Fruit fly (Drosophila melanogaster): Measurements from ENCODE around the gene Rala.

Gene Rala

dm6 chrX:3686469-3687410 lies 32.7 kb downstream of the Rala start (continued):
- no peak for TF ChIP-seq CG2120 (GFP tag; optimal IDR thresholded peaks at IDR 0.05)
- no peak for TF ChIP-seq D19B (GFP tag; optimal IDR thresholded peaks at IDR 0.05)
- no peak for TF ChIP-seq Dfd (GFP tag; optimal IDR thresholded peaks at IDR 0.05)
- peak; percentile 79 for TF ChIP-seq corto (GFP tag; optimal IDR thresholded peaks at IDR 0.05)
- TF ChIP-seq CG31388 (GFP tag; optimal IDR thresholded peaks at IDR 0.05) = no peak
- TF ChIP-seq CG7556 (GFP tag; optimal IDR thresholded peaks at IDR 0.05) = peak; percentile 51
- TF ChIP-seq bcd (GFP tag; optimal IDR thresholded peaks at IDR 0.05) = peak; percentile 64
- peak; percentile 74 for TF ChIP-seq HLH3B (GFP tag; IDR thresholded peaks at IDR 0.05)
- 0 out of 3 replicates have a peak, but pooled peaks have one; percentile 15 for TF ChIP-seq B-H1 (GFP tag; IDR thresholded peaks at IDR 0.05)
- peak; percentile 57 for TF ChIP-seq fd64A (GFP tag; optimal IDR thresholded peaks at IDR 0.05)
- TF ChIP-seq phol (tag; optimal IDR thresholded peaks at IDR 0.05) = peak; percentile 77
- TF ChIP-seq gsb (GFP tag; IDR thresholded peaks at IDR 0.05) = 0 out of 2 replicates have a peak, but pooled peaks have one; percentile 9
- no peak for TF ChIP-seq CG14965 (GFP tag; optimal IDR thresholded peaks at IDR 0.05; ENCODE audit: borderline replicate concordance)
- TF ChIP-seq CG13775 (GFP tag; optimal IDR thresholded peaks at IDR 0.05) = peak; percentile 29
- TF ChIP-seq aop (GFP tag; IDR thresholded peaks at IDR 0.05) = no peak
- peak; percentile 44 for TF ChIP-seq CG5180 (GFP tag; optimal IDR thresholded peaks at IDR 0.05)
- TF ChIP-seq Vsx1 (GFP tag; optimal IDR thresholded peaks at IDR 0.05) = no peak
- no peak for TF ChIP-seq klu (GFP tag; IDR thresholded peaks at IDR 0.05)
- no peak for TF ChIP-seq CG2129 (GFP tag; IDR thresholded peaks at IDR 0.05; ENCODE audit: partially characterized antibody)
- TF ChIP-seq abd-A (tag; optimal IDR thresholded peaks at IDR 0.05) = peak; percentile 66
- TF ChIP-seq HLH54F (GFP tag; optimal IDR thresholded peaks at IDR 0.05) = peak; percentile 36
- TF ChIP-seq CG8089 (GFP tag; optimal IDR thresholded peaks at IDR 0.05) = peak; percentile 47
- no peak for TF ChIP-seq emc (GFP tag; optimal IDR thresholded peaks at IDR 0.05)
- no peak for TF ChIP-seq ham (GFP tag; IDR thresholded peaks at IDR 0.05)
- TF ChIP-seq CG3065 (GFP tag; optimal IDR thresholded peaks at IDR 0.05) = peak; percentile 15
- TF ChIP-seq cg (GFP tag; optimal IDR thresholded peaks at IDR 0.05) = peak; percentile 63
- peak in 1 of 2 experiments; percentile 16 for TF ChIP-seq crp (GFP tag; optimal IDR thresholded peaks at IDR 0.05)
- TF ChIP-seq Atf6 (GFP tag; IDR thresholded peaks at IDR 0.05) = no peak
- TF ChIP-seq Hmx (GFP tag; optimal IDR thresholded peaks at IDR 0.05) = no peak
- TF ChIP-seq Meics (GFP tag; optimal IDR thresholded peaks at IDR 0.05) = no peak
- peak; percentile 16 for TF ChIP-seq Hmr (GFP tag; optimal IDR thresholded peaks at IDR 0.05)
- TF ChIP-seq Lpt (GFP tag; optimal IDR thresholded peaks at IDR 0.05) = no peak
- TF ChIP-seq HmgD (GFP tag; optimal IDR thresholded peaks at IDR 0.05) = peak; percentile 22
- no peak for TF ChIP-seq CG17186 (GFP tag; optimal IDR thresholded peaks at IDR 0.05)
- TF ChIP-seq NC2β (GFP tag; optimal IDR thresholded peaks at IDR 0.05) = peak; percentile 48
- peak; percentile 73 for TF ChIP-seq Oli (tag; optimal IDR thresholded peaks at IDR 0.05)
- no peak for TF ChIP-seq CTCF (GFP tag; optimal IDR thresholded peaks at IDR 0.05)
- TF ChIP-seq CG13424 (tag; optimal IDR thresholded peaks at IDR 0.05) = peak; percentile 76
- TF ChIP-seq CG7357 (GFP tag; IDR thresholded peaks at IDR 0.05) = peak; percentile 29; the same call in 1 of the 3 replicates
- peak; percentile 48 for TF ChIP-seq maf-S (GFP tag; optimal IDR thresholded peaks at IDR 0.05)
- TF ChIP-seq CG3407 (GFP tag; optimal IDR thresholded peaks at IDR 0.05) = peak; percentile 57
- TF ChIP-seq CG13894 (tag; optimal IDR thresholded peaks at IDR 0.05) = no peak
- peak; percentile 59 for TF ChIP-seq PHDP (tag; optimal IDR thresholded peaks at IDR 0.05)
- TF ChIP-seq CG4854 (GFP tag; optimal IDR thresholded peaks at IDR 0.05) = peak; percentile 26
- peak; percentile 67 for TF ChIP-seq tap (tag; optimal IDR thresholded peaks at IDR 0.05)
- no peak for TF ChIP-seq CG12744 (GFP tag; optimal IDR thresholded peaks at IDR 0.05)
- peak; percentile 70 for TF ChIP-seq Sox100B (GFP tag; optimal IDR thresholded peaks at IDR 0.05)
- TF ChIP-seq dysf (GFP tag; IDR thresholded peaks at IDR 0.05) = peak; percentile 58; the same call in 2 of the 3 replicates
- no peak for TF ChIP-seq CG7928 (GFP tag; optimal IDR thresholded peaks at IDR 0.05)
